Fruit fly (Drosophila melanogaster) whole organism, wandering third instar larva: ENCODE measurements around the gene Naa15-16.

Source experiments
- HLH106 ChIP-seq: fragments of 200-800 bp; optimal IDR thresholded peaks from 3 replicates; lab custom pipeline; 2019; ENCODE audit warnings: missing biosample characterization, mild to moderate bottlenecking, missing genetic modification characterization, moderate library complexity
- OdsH ChIP-seq: fragments of 200-800 bp; sonication (Bioruptor generic); optimal IDR thresholded peaks from 2 replicates; lab custom pipeline; 2016; ENCODE audit warnings: missing biosample characterization, mild to moderate bottlenecking, missing genetic modification characterization
- br ChIP-seq: fragments of 200-800 bp; sonication (Bioruptor generic); optimal IDR thresholded peaks from 2 replicates; lab custom pipeline; 2016; ENCODE audit warnings: missing biosample characterization, missing genetic modification characterization
- fru ChIP-seq: fragments of 200-800 bp; sonication (Bioruptor generic); optimal IDR thresholded peaks from 3 replicates; lab custom pipeline; 2016; ENCODE audit warnings: missing biosample characterization, mild to moderate bottlenecking, missing genetic modification characterization
- lola ChIP-seq: fragments of >200 bp; optimal IDR thresholded peaks from 2 replicates; lab custom pipeline; 2017; ENCODE audit warnings: missing biosample characterization, missing genetic modification characterization
- psq ChIP-seq: fragments of 200-800 bp; sonication (Bioruptor generic); optimal IDR thresholded peaks from 3 replicates; lab custom pipeline; 2017; ENCODE audit warnings: missing biosample characterization, mild to moderate bottlenecking, missing genetic modification characterization, moderate library complexity
- usp ChIP-seq: fragments of >200 bp; optimal IDR thresholded peaks from 2 replicates; lab custom pipeline; 2017; ENCODE audit warnings: missing biosample characterization, missing genetic modification characterization

DNA sequence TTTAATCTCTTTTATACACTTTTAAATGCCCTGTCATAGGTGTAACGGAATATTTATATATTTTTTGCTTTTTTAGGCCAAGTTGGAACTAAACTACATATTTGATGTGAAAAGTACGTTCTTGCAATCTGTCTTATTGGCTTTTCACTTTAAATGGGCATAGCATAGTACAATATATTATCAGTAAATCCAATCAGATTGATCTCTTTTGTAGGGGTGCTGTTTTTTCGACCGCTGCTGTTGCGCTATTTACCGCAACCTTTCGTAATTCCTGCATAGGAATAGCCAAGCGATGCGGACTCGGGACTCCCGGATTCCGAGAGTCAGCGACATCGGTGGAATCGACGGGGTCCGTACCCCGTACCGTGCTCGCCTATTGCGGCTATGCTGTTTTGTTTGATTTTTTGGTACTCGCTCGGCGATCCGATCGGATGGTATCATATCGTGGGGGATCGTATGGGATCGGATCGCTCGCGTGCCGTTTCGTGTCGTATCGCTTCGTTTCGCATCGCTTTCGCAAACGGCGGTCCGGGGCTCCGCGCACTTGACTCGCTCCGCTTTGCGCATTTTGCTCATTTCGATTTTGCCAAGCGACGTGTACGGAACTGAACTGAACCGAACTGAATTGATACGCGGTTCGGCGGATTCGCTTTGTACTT is 18.1 kb downstream of the Naa15-16 start:
- TF ChIP-seq lola (GFP tag; lab: Kevin White, UChicago), result no peak
- TF ChIP-seq br (GFP tag; lab: Kevin White, UChicago), result peak; percentile 41
- no peak for TF ChIP-seq OdsH (GFP tag; lab: Kevin White, UChicago)
- no peak for TF ChIP-seq usp
- TF ChIP-seq fru (GFP tag; lab: Kevin White, UChicago), result no peak
- no peak for TF ChIP-seq HLH106
- TF ChIP-seq psq (GFP tag; lab: Kevin White, UChicago), result no peak
